Fruit fly (Drosophila melanogaster) whole organism, wandering third instar larva: ENCODE results near the gene CG14692.

Source experiments
- CG32264 ChIP-seq: fragments of 200-800 bp; sonication (Bioruptor generic); optimal IDR thresholded peaks from 2 replicates; lab custom pipeline; 2016; ENCODE audit warnings: missing biosample characterization, missing genetic modification characterization
- CG9705 ChIP-seq: fragments of 200-800 bp; sonication (Bioruptor generic); optimal IDR thresholded peaks from 2 replicates; lab custom pipeline; 2018; ENCODE audit warnings: missing biosample characterization, mild to moderate bottlenecking, missing genetic modification characterization
- Hr78 ChIP-seq: fragments of >200 bp; optimal IDR thresholded peaks from 2 replicates; lab custom pipeline; 2017; ENCODE audit warnings: missing biosample characterization, missing genetic modification characterization
- Myc ChIP-seq: fragments of >200 bp; optimal IDR thresholded peaks from 2 replicates; lab custom pipeline; 2017
- brk ChIP-seq: fragments of 200-800 bp; sonication (Bioruptor generic); optimal IDR thresholded peaks from 2 replicates; lab custom pipeline; 2016; ENCODE audit warnings: missing biosample characterization, mild to moderate bottlenecking, missing genetic modification characterization
- dmrt93B ChIP-seq: fragments of 200-800 bp; sonication (Bioruptor generic); optimal IDR thresholded peaks from 2 replicates; lab custom pipeline; 2018; ENCODE audit warnings: missing biosample characterization, mild to moderate bottlenecking, missing genetic modification characterization
- dsf ChIP-seq: sonication (Bioruptor generic); optimal IDR thresholded peaks from 2 replicates; lab custom pipeline; 2016; ENCODE audit warnings: missing biosample characterization, missing genetic modification characterization, borderline replicate concordance
- fru ChIP-seq: fragments of 200-800 bp; sonication (Bioruptor generic); optimal IDR thresholded peaks from 3 replicates; lab custom pipeline; 2016; ENCODE audit warnings: missing biosample characterization, mild to moderate bottlenecking, missing genetic modification characterization
- h ChIP-seq: fragments of 200-800 bp; sonication (Bioruptor generic); optimal IDR thresholded peaks from 3 replicates; lab custom pipeline; 2016; ENCODE audit warnings: missing biosample characterization, mild to moderate bottlenecking, missing genetic modification characterization
- lola ChIP-seq: fragments of >200 bp; optimal IDR thresholded peaks from 2 replicates; lab custom pipeline; 2017; ENCODE audit warnings: missing biosample characterization, missing genetic modification characterization
- sage ChIP-seq: fragments of 200-800 bp; sonication (Bioruptor generic); optimal IDR thresholded peaks from 2 replicates; lab custom pipeline; 2016; ENCODE audit warnings: missing biosample characterization, mild to moderate bottlenecking, missing genetic modification characterization
- tai ChIP-seq: sonication (Bioruptor generic); optimal IDR thresholded peaks from 2 replicates; lab custom pipeline; 2016; ENCODE audit warnings: missing biosample characterization, missing genetic modification characterization
- woc ChIP-seq: sonication (Bioruptor generic); optimal IDR thresholded peaks from 2 replicates; lab custom pipeline; 2016; ENCODE audit warnings: missing biosample characterization, mild to moderate bottlenecking, missing genetic modification characterization

DNA sequence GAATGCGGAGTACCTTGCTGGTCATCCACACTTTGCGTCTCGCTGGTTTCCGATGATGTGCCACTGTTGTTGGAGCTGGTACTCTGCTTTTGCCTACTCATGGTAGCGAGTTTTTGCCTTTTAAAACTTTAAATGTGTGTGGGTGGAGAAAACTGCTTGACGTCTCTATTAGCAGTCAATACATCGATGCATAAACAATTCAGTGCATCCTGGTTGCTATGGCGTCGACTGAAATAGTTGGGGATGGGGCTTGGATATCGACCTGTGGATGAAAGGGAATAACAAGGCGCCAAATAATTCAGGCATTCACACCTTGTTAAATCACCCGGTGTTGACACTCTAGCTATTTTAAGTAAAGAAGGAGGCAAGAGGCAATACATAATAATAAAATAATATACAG, 21.6 kb downstream of the CG14692 start, which contains the start of gene CG42633:
- no peak for TF ChIP-seq sage (GFP tag; lab: Kevin White, UChicago)
- no peak for TF ChIP-seq CG9705 (GFP tag; lab: Kevin White, UChicago)
- TF ChIP-seq h (GFP tag; lab: Kevin White, UChicago): no peak
- no peak for TF ChIP-seq dmrt93B (GFP tag; lab: Kevin White, UChicago)
- no peak for TF ChIP-seq tai (GFP tag; lab: Kevin White, UChicago)
- no peak for TF ChIP-seq Myc (lab: Kevin White, UChicago)
- TF ChIP-seq CG32264 (GFP tag; lab: Kevin White, UChicago): no peak
- TF ChIP-seq fru (GFP tag; lab: Kevin White, UChicago): no peak
- TF ChIP-seq brk (GFP tag; lab: Kevin White, UChicago): no peak
- no peak for TF ChIP-seq woc
- no peak for TF ChIP-seq lola
- no peak for TF ChIP-seq dsf (GFP tag; lab: Kevin White, UChicago)
- no peak for TF ChIP-seq Hr78 (GFP tag; lab: Kevin White, UChicago)
